Fruit fly (Drosophila melanogaster): ENCODE results near the gene ninaA.

ninaA gene

dm6 chr2L:922660-923059 is 45.6 kb downstream of the ninaA start, which contains the start of gene Tmtc2 (continued):
- TF ChIP-seq CG15696 (tag; optimal IDR thresholded peaks at IDR 0.05), result no peak
- TF ChIP-seq Nf-YC (tag; optimal IDR thresholded peaks at IDR 0.05), result peak; percentile 24
- no peak for TF ChIP-seq CG16779 (GFP tag; IDR thresholded peaks at IDR 0.05)
- no peak for TF ChIP-seq CG4820 (GFP tag; optimal IDR thresholded peaks at IDR 0.05)

All from whole organism, embryonic.